Fruit fly (Drosophila melanogaster) whole organism, embryonic: ENCODE data around the gene CG4613.

Experiments used
- BEAF-32 ChIP-seq: fragments of 200-800 bp; sonication (Bioruptor generic); optimal IDR thresholded peaks from 3 replicates; lab custom pipeline; 2017; ENCODE audit warnings: missing biosample characterization, missing genetic modification characterization, mild to moderate bottlenecking, moderate library complexity, missing genetic modification reagents
- CG11456 ChIP-seq: fragments of 200-800 bp; sonication (Bioruptor generic); IDR thresholded peaks from 3 replicates; pipeline ENCODE4 v1.3.6; 2022; ENCODE audit warnings: missing biosample characterization, missing genetic modification characterization
- CG13624 ChIP-seq: fragments of 200-800 bp; sonication (Bioruptor generic); optimal IDR thresholded peaks from 2 replicates; lab custom pipeline; 2016; ENCODE audit warnings: missing biosample characterization, missing genetic modification characterization
- CG15514 ChIP-seq: fragments of 200-800 bp; sonication (Bioruptor generic); optimal IDR thresholded peaks from 3 replicates; lab custom pipeline; 2017; ENCODE audit warnings: missing biosample characterization, missing genetic modification characterization, mild to moderate bottlenecking, moderate library complexity, missing genetic modification reagents
- CG15601 ChIP-seq: fragments of 200-800 bp; sonication (Bioruptor generic); optimal IDR thresholded peaks from 3 replicates; lab custom pipeline; 2019; ENCODE audit warnings: missing biosample characterization, mild to moderate bottlenecking, missing genetic modification characterization, moderate library complexity
- CG15696 ChIP-seq: fragments of 200-800 bp; sonication (Bioruptor generic); optimal IDR thresholded peaks from 2 replicates; lab custom pipeline; 2019; ENCODE audit warnings: missing biosample characterization, mild to moderate bottlenecking, missing genetic modification characterization, moderate library complexity
- CG16815 ChIP-seq: fragments of 200-800 bp; sonication (Bioruptor generic); optimal IDR thresholded peaks from 3 replicates; lab custom pipeline; 2017; ENCODE audit warnings: missing biosample characterization, mild to moderate bottlenecking, missing genetic modification characterization
- CG17328 ChIP-seq: fragments of 200-800 bp; sonication (Bioruptor generic); IDR thresholded peaks from 2 replicates; pipeline ENCODE4 v1.3.6; 2022; ENCODE audit warnings: missing biosample characterization, missing genetic modification characterization
- CG17385 ChIP-seq: fragments of 200-800 bp; sonication (Bioruptor generic); optimal IDR thresholded peaks from 3 replicates; lab custom pipeline; 2018; ENCODE audit warnings: missing biosample characterization, mild to moderate bottlenecking, missing genetic modification characterization
- CG17568 ChIP-seq: fragments of 200-800 bp; sonication (Bioruptor generic); optimal IDR thresholded peaks from 2 replicates; lab custom pipeline; 2018; ENCODE audit warnings: missing biosample characterization, mild to moderate bottlenecking, missing genetic modification characterization, moderate library complexity
- CG17612 ChIP-seq: fragments of 200-800 bp; sonication (Bioruptor generic); IDR thresholded peaks from 2 replicates; pipeline ENCODE4 v1.3.6; 2022; ENCODE audit warnings: missing biosample characterization, missing genetic modification characterization
- CG30431 ChIP-seq: fragments of 200-800 bp; sonication (Bioruptor generic); optimal IDR thresholded peaks from 2 replicates; lab custom pipeline; 2017; ENCODE audit warnings: missing biosample characterization, missing genetic modification characterization
- CG3163 ChIP-seq: fragments of 200-800 bp; sonication (Bioruptor generic); optimal IDR thresholded peaks from 3 replicates; lab custom pipeline; 2016; ENCODE audit warnings: missing biosample characterization, missing genetic modification characterization
- CG33557 ChIP-seq: fragments of 200-800 bp; sonication (Bioruptor generic); optimal IDR thresholded peaks from 2 replicates; lab custom pipeline; 2019; ENCODE audit warnings: missing biosample characterization, mild to moderate bottlenecking, missing genetic modification characterization, moderate library complexity
- CG3407 ChIP-seq: fragments of 200-800 bp; sonication (Bioruptor generic); optimal IDR thresholded peaks from 2 replicates; lab custom pipeline; 2018; ENCODE audit warnings: missing biosample characterization, mild to moderate bottlenecking, missing genetic modification characterization
- CG3995 ChIP-seq: fragments of 200-800 bp; sonication (Bioruptor generic); optimal IDR thresholded peaks from 3 replicates; lab custom pipeline; 2016; ENCODE audit warnings: missing biosample characterization, missing genetic modification characterization
- CG4328 ChIP-seq: fragments of 200-800 bp; sonication (Bioruptor generic); optimal IDR thresholded peaks from 3 replicates; lab custom pipeline; 2017; ENCODE audit warnings: missing biosample characterization, missing genetic modification reagents, missing genetic modification characterization
- CG4424 ChIP-seq: fragments of 200-800 bp; sonication (Bioruptor generic); optimal IDR thresholded peaks from 3 replicates; lab custom pipeline; 2016; ENCODE audit warnings: missing biosample characterization, missing genetic modification characterization
- CG7271 ChIP-seq: fragments of 200-800 bp; sonication (Bioruptor generic); optimal IDR thresholded peaks from 2 replicates; lab custom pipeline; 2018; ENCODE audit warnings: missing biosample characterization, mild to moderate bottlenecking, missing genetic modification characterization, moderate library complexity
- CG8924 ChIP-seq: fragments of 200-800 bp; optimal IDR thresholded peaks from 3 replicates; lab custom pipeline; 2019; ENCODE audit warnings: missing biosample characterization, mild to moderate bottlenecking, missing genetic modification characterization, moderate library complexity
- CG9797 ChIP-seq: fragments of 200-800 bp; sonication (Bioruptor generic); optimal IDR thresholded peaks from 3 replicates; lab custom pipeline; 2018; ENCODE audit warnings: missing biosample characterization, mild to moderate bottlenecking, missing genetic modification characterization
- Dll ChIP-seq: fragments of 200-800 bp; sonication (Bioruptor generic); IDR thresholded peaks from 4 replicates; pipeline ENCODE4 v1.3.6; 2022; ENCODE audit warnings: missing biosample characterization, missing genetic modification characterization; ENCODE audit not compliant: partially characterized antibody
- Gug ChIP-seq: fragments of 200-800 bp; sonication (Bioruptor generic); IDR thresholded peaks from 4 replicates; pipeline ENCODE4 v1.3.6; 2022; ENCODE audit warnings: missing biosample characterization, missing genetic modification characterization
- HmgZ ChIP-seq: fragments of 200-800 bp; sonication (Bioruptor generic); optimal IDR thresholded peaks from 2 replicates; lab custom pipeline; 2018; ENCODE audit warnings: missing biosample characterization, mild to moderate bottlenecking, missing genetic modification characterization
- Hr78 ChIP-seq, 2 experiments: fragments of 200-800 bp in 1 of 2; fragments of >200 bp in 1 of 2; sonication (Bioruptor generic) in 1 of 2; optimal IDR thresholded peaks; 2 replicates each; lab custom pipeline; 2017 to 2019; ENCODE audit warnings: missing biosample characterization in 2 of 2, missing genetic modification characterization in 2 of 2, mild to moderate bottlenecking in 1 of 2, moderate library complexity in 1 of 2
- Med ChIP-seq: fragments of 200-800 bp; sonication (Bioruptor generic); peaks from one replicate; lab custom pipeline; 2016; ENCODE audit warnings: missing biosample characterization, missing genetic modification characterization, mild to moderate bottlenecking, inconsistent platforms, moderate library complexity
- Mes4 ChIP-seq: fragments of 200-800 bp; sonication (Bioruptor generic); optimal IDR thresholded peaks from 2 replicates; lab custom pipeline; 2016; ENCODE audit warnings: missing biosample characterization, missing genetic modification characterization
- Ptx1 ChIP-seq: fragments of 200-800 bp; sonication (Bioruptor generic); IDR thresholded peaks from 2 replicates; pipeline ENCODE4 v1.3.6; 2022; ENCODE audit warnings: missing biosample characterization, missing genetic modification characterization
- Side ChIP-seq: fragments of 200-800 bp; sonication (Bioruptor generic); optimal IDR thresholded peaks from 2 replicates; lab custom pipeline; 2016; ENCODE audit warnings: missing biosample characterization, missing genetic modification characterization
- Sox102F ChIP-seq: fragments of 200-800 bp; sonication (Bioruptor generic); optimal IDR thresholded peaks from 2 replicates; lab custom pipeline; 2018; ENCODE audit warnings: missing biosample characterization, mild to moderate bottlenecking, missing genetic modification characterization, moderate library complexity
- Sry-δ ChIP-seq: fragments of 200-800 bp; sonication (Bioruptor generic); optimal IDR thresholded peaks from 2 replicates; lab custom pipeline; 2016; ENCODE audit warnings: missing biosample characterization, missing genetic modification characterization
- Vsx1 ChIP-seq: fragments of 200-800 bp; sonication (Bioruptor generic); optimal IDR thresholded peaks from 2 replicates; lab custom pipeline; 2017; ENCODE audit warnings: missing biosample characterization, mild to moderate bottlenecking, missing genetic modification characterization, missing genetic modification reagents
- bbx ChIP-seq: fragments of 200-800 bp; sonication (Bioruptor generic); IDR thresholded peaks from 2 replicates; pipeline ENCODE4 v1.3.6; 2022; ENCODE audit warnings: missing biosample characterization, missing genetic modification characterization; ENCODE audit not compliant: partially characterized antibody
- chif ChIP-seq, 2 experiments: fragments of 200-800 bp; sonication (Bioruptor generic); optimal IDR thresholded peaks; 3 replicates each; lab custom pipeline; 2016; ENCODE audit warnings: missing biosample characterization in 2 of 2, missing genetic modification characterization in 2 of 2
- chm ChIP-seq: fragments of 200-800 bp; sonication (Bioruptor generic); IDR thresholded peaks from 2 replicates; pipeline ENCODE4 v1.3.6; 2022; ENCODE audit warnings: missing biosample characterization, missing genetic modification characterization
- disco-r ChIP-seq: fragments of 200-800 bp; sonication (Bioruptor generic); optimal IDR thresholded peaks from 2 replicates; lab custom pipeline; 2016; ENCODE audit warnings: missing biosample characterization, missing genetic modification characterization
- gro ChIP-seq: fragments of 200-800 bp; sonication (Bioruptor generic); optimal IDR thresholded peaks from 2 replicates; lab custom pipeline; 2016; ENCODE audit warnings: missing biosample characterization, missing genetic modification characterization
- hbn ChIP-seq: fragments of 200-800 bp; sonication (Bioruptor generic); IDR thresholded peaks from 2 replicates; pipeline ENCODE4 v1.3.6; 2022; ENCODE audit warnings: missing biosample characterization, missing genetic modification characterization; ENCODE audit not compliant: partially characterized antibody
- ind ChIP-seq: fragments of 200-800 bp; sonication (Bioruptor generic); optimal IDR thresholded peaks from 3 replicates; lab custom pipeline; 2016; ENCODE audit warnings: missing biosample characterization, missing genetic modification characterization
- kah ChIP-seq: fragments of 200-800 bp; sonication (Bioruptor generic); optimal IDR thresholded peaks from 2 replicates; lab custom pipeline; 2018; ENCODE audit warnings: missing biosample characterization, mild to moderate bottlenecking, missing genetic modification characterization
- klu ChIP-seq: fragments of 200-800 bp; sonication (Bioruptor generic); IDR thresholded peaks from 2 replicates; pipeline ENCODE4 v1.3.6; 2022; ENCODE audit warnings: missing biosample characterization, missing genetic modification characterization
- nmo ChIP-seq: fragments of 200-800 bp; sonication (Bioruptor generic); optimal IDR thresholded peaks from 2 replicates; lab custom pipeline; 2018; ENCODE audit warnings: missing biosample characterization, mild to moderate bottlenecking, missing genetic modification characterization, moderate library complexity
- odd ChIP-seq: fragments of 200-800 bp; sonication (Bioruptor generic); optimal IDR thresholded peaks from 2 replicates; lab custom pipeline; 2017; ENCODE audit warnings: missing biosample characterization, mild to moderate bottlenecking, missing genetic modification characterization
- peb ChIP-seq: fragments of 200-800 bp; sonication (Bioruptor generic); IDR thresholded peaks from 2 replicates; pipeline ENCODE4 v1.3.6; 2022; ENCODE audit warnings: missing biosample characterization, missing genetic modification characterization
- pita ChIP-seq: fragments of 200-800 bp; sonication (Bioruptor generic); optimal IDR thresholded peaks from 2 replicates; lab custom pipeline; 2017; ENCODE audit warnings: missing biosample characterization, mild to moderate bottlenecking, missing genetic modification characterization
- pros ChIP-seq: fragments of 200-800 bp; sonication (Bioruptor generic); optimal IDR thresholded peaks from 3 replicates; lab custom pipeline; 2019; ENCODE audit warnings: missing biosample characterization, mild to moderate bottlenecking, missing genetic modification characterization, moderate library complexity
- sd ChIP-seq: fragments of 200-800 bp; sonication (Bioruptor generic); optimal IDR thresholded peaks from 3 replicates; lab custom pipeline; 2018; ENCODE audit warnings: missing biosample characterization, mild to moderate bottlenecking, missing genetic modification characterization, moderate library complexity
- sr ChIP-seq: fragments of 200-800 bp; sonication (Bioruptor generic); IDR thresholded peaks from 3 replicates; pipeline ENCODE4 v1.3.6; 2022; ENCODE audit warnings: missing biosample characterization, missing genetic modification characterization
- tx ChIP-seq: fragments of 200-800 bp; sonication (Bioruptor generic); optimal IDR thresholded peaks from 2 replicates; lab custom pipeline; 2016; ENCODE audit warnings: missing biosample characterization, missing genetic modification characterization
- usp ChIP-seq: fragments of >200 bp; optimal IDR thresholded peaks from 2 replicates; lab custom pipeline; 2017; ENCODE audit warnings: missing biosample characterization, missing genetic modification characterization

CG4613 gene

DNA sequence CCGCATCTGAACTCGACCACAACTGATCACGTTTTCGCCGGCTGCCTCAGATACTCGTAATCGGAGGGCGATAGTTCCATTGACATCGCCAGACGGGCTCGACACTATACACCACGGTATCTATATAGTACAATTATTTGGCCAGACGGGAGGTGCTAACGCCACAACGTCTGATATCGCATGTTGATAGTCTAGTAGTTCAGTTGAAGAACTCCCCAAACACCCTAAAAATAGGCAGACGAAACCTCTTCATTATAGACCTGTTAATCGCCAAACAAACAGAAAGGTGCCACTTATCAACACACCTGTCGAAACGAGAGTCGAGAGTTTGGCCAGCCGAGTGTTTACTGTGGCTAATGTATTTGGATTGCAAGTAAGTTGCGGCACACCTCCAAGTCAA lies 33.6 kb upstream of the CG4613 start (continued):
- peak; percentile 75 for TF ChIP-seq Vsx1 (GFP tag; lab: Kevin White, UChicago)
- TF ChIP-seq CG4424 (GFP tag; lab: Kevin White, UChicago) = peak; percentile 23
- TF ChIP-seq peb (GFP tag; lab: Robert Waterston, UW) = no peak
- no peak for TF ChIP-seq Ptx1
- no peak for TF ChIP-seq gro
- TF ChIP-seq BEAF-32 (GFP tag; lab: Kevin White, UChicago) = peak; percentile 21
- peak; percentile 21 for TF ChIP-seq CG8924 (tag; lab: Kevin White, UChicago)
- no peak for TF ChIP-seq disco-r
- TF ChIP-seq bbx (GFP tag; lab: Robert Waterston, UW) = peak; percentile 43; the same call in 1 of the 2 replicates
- peak; percentile 55 for TF ChIP-seq CG15696 (tag; lab: Kevin White, UChicago)
- TF ChIP-seq hbn (GFP tag; lab: Robert Waterston, UW) = no peak
- peak; percentile 47 for TF ChIP-seq CG4328 (GFP tag; lab: Kevin White, UChicago)
- peak; percentile 39 for TF ChIP-seq CG17385 (GFP tag; lab: Kevin White, UChicago)
- TF ChIP-seq CG16815 = no peak
- no peak for TF ChIP-seq sr (GFP tag; lab: Robert Waterston, UW)
- peak; percentile 12 for TF ChIP-seq CG3407 (GFP tag; lab: Kevin White, UChicago)
- peak; percentile 48 for TF ChIP-seq HmgZ (tag; lab: Kevin White, UChicago)
- peak in 1 of 2 experiments; percentile 74 for TF ChIP-seq Hr78 (GFP tag; optimal IDR thresholded peaks at IDR 0.05; lab: Kevin White, UChicago)
- TF ChIP-seq CG30431 (GFP tag; lab: Kevin White, UChicago) = no peak
- peak; percentile 46 for TF ChIP-seq kah (GFP tag; lab: Kevin White, UChicago)
- TF ChIP-seq CG15514 (GFP tag; lab: Kevin White, UChicago) = peak; percentile 68
- no peak for TF ChIP-seq ind
- peak; percentile 58 for TF ChIP-seq CG17568 (GFP tag; lab: Kevin White, UChicago)
- TF ChIP-seq Dll (GFP tag; lab: Robert Waterston, UW) = 0 out of 4 replicates have a peak, but pooled peaks have one; percentile 20
- no peak for TF ChIP-seq pita (GFP tag; lab: Kevin White, UChicago)
- TF ChIP-seq Med = peak; percentile 88
- TF ChIP-seq nmo = no peak
- TF ChIP-seq CG17612 (GFP tag; lab: Robert Waterston, UW) = no peak
- TF ChIP-seq odd (GFP tag; lab: Kevin White, UChicago) = peak; percentile 77
- peak; percentile 47 for TF ChIP-seq CG33557 (GFP tag; lab: Kevin White, UChicago)
- TF ChIP-seq chif (GFP tag; optimal IDR thresholded peaks at IDR 0.05; lab: Kevin White, UChicago) = no peak
- TF ChIP-seq CG3995 (GFP tag; lab: Kevin White, UChicago) = no peak
- 0 out of 2 replicates have a peak, but pooled peaks have one; percentile 24 for TF ChIP-seq chm (GFP tag; lab: Robert Waterston, UW)
- no peak for TF ChIP-seq CG11456 (GFP tag; lab: Robert Waterston, UW)
- TF ChIP-seq CG3163 (GFP tag; lab: Kevin White, UChicago) = no peak
- peak; percentile 65 for TF ChIP-seq CG15601 (tag; lab: Kevin White, UChicago)
- no peak for TF ChIP-seq CG7271 (tag; lab: Kevin White, UChicago)
- TF ChIP-seq CG9797 (GFP tag; lab: Kevin White, UChicago) = no peak
- TF ChIP-seq Sox102F (GFP tag; lab: Kevin White, UChicago) = peak; percentile 11
- TF ChIP-seq Sry-δ = peak; percentile 5
- no peak for TF ChIP-seq tx (GFP tag; lab: Kevin White, UChicago)
- TF ChIP-seq usp (GFP tag; lab: Kevin White, UChicago) = no peak
- TF ChIP-seq CG13624 (GFP tag; lab: Kevin White, UChicago) = no peak
- no peak; the same call in 1 of the 2 replicates for TF ChIP-seq CG17328 (GFP tag; lab: Robert Waterston, UW)
- peak; percentile 30 for TF ChIP-seq Side (GFP tag; lab: Kevin White, UChicago)
- TF ChIP-seq sd = peak; percentile 58
- TF ChIP-seq Gug (GFP tag; lab: Robert Waterston, UW) = no peak
- no peak for TF ChIP-seq klu (GFP tag; lab: Robert Waterston, UW)
- TF ChIP-seq pros = peak; percentile 15
- peak; percentile 13 for TF ChIP-seq Mes4 (GFP tag; lab: Kevin White, UChicago)
